Worm (Caenorhabditis elegans): ENCODE results near the gene snfc-5.

snfc-5 gene

ce11 chrIII:4359208-4359607, 45.4 kb upstream of the snfc-5 start:
- no peak for TF ChIP-seq fkh-8 (tag; optimal IDR thresholded peaks at IDR 0.05)
- TF ChIP-seq nhr-76 (tag; optimal IDR thresholded peaks at IDR 0.05), result no peak
- no peak for TF ChIP-seq unc-62 (GFP tag; optimal IDR thresholded peaks at IDR 0.05)
- TF ChIP-seq nhr-47 (tag; optimal IDR thresholded peaks at IDR 0.05), result no peak
- TF ChIP-seq hlh-17 (GFP tag; optimal IDR thresholded peaks at IDR 0.05; ENCODE audit: borderline replicate concordance), result no peak
- no peak for TF ChIP-seq efl-1 (optimal IDR thresholded peaks at IDR 0.05)
- peak in 1 of 2 experiments; percentile 44 for TF ChIP-seq efl-1 (GFP tag; optimal IDR thresholded peaks at IDR 0.05 in 1 of 2)
- no peak for TF ChIP-seq unc-30 (tag; optimal IDR thresholded peaks at IDR 0.05)
- no peak for TF ChIP-seq alr-1 (tag; optimal IDR thresholded peaks at IDR 0.05; ENCODE audit: borderline replicate concordance)
- TF ChIP-seq nhr-84 (tag; optimal IDR thresholded peaks at IDR 0.05), result no peak
- TF ChIP-seq C16A3.4 (tag; optimal IDR thresholded peaks at IDR 0.05), result no peak
- no peak for TF ChIP-seq C04F5.9 (tag; optimal IDR thresholded peaks at IDR 0.05)
- no peak for TF ChIP-seq F16B12.6 (tag; optimal IDR thresholded peaks at IDR 0.05)
- TF ChIP-seq lin-35 (GFP tag; optimal IDR thresholded peaks at IDR 0.05), result no peak
- TF ChIP-seq unc-86 (tag; optimal IDR thresholded peaks at IDR 0.05), result no peak
- peak; percentile 19 for TF ChIP-seq lin-14 (GFP tag; optimal IDR thresholded peaks at IDR 0.05)
- peak; percentile 40 for TF ChIP-seq rnt-1 (tag; optimal IDR thresholded peaks at IDR 0.05)
- no peak for TF ChIP-seq sup-37 (GFP tag; optimal IDR thresholded peaks at IDR 0.05)
- no peak for TF ChIP-seq sox-4 (tag; optimal IDR thresholded peaks at IDR 0.05)
- TF ChIP-seq egl-13 (tag; optimal IDR thresholded peaks at IDR 0.05), result no peak

- no peak for TF ChIP-seq nhr-28 (tag; optimal IDR thresholded peaks at IDR 0.05)
- no peak for TF ChIP-seq blmp-1 (tag; optimal IDR thresholded peaks at IDR 0.05)
- TF ChIP-seq unc-130 (tag; optimal IDR thresholded peaks at IDR 0.05), result no peak
- no peak for TF ChIP-seq ceh-63 (GFP tag; optimal IDR thresholded peaks at IDR 0.05)
- no peak for TF ChIP-seq nhr-237 (tag; optimal IDR thresholded peaks at IDR 0.05)
- no peak for TF ChIP-seq unc-30 (tag; optimal IDR thresholded peaks at IDR 0.05)
- TF ChIP-seq swsn-7 (tag; optimal IDR thresholded peaks at IDR 0.05), result no peak
- no peak for TF ChIP-seq nhr-77 (tag; optimal IDR thresholded peaks at IDR 0.05)
- TF ChIP-seq dpl-1 (GFP tag; optimal IDR thresholded peaks at IDR 0.05), result no peak
- TF ChIP-seq pqm-1 (tag; optimal IDR thresholded peaks at IDR 0.05), result no peak
- TF ChIP-seq nhr-85 (tag), result no peak
- TF ChIP-seq pax-3 (tag; optimal IDR thresholded peaks at IDR 0.05), result no peak
Measured at ce11 chrIII:4359900-4360299, 44.7 kb upstream of the snfc-5 start.

- TF ChIP-seq unc-86 (tag; optimal IDR thresholded peaks at IDR 0.05) (no peak), nhr-90 (tag; optimal IDR thresholded peaks at IDR 0.05; ENCODE audit: poor library complexity) (peak; percentile 47), nhr-12 (tag; optimal IDR thresholded peaks at IDR 0.05) (no peak), snu-23 (GFP tag; optimal IDR thresholded peaks at IDR 0.05) (peak; percentile 49), lsy-2 (tag; optimal IDR thresholded peaks at IDR 0.05) (no peak), lin-35 (GFP tag; optimal IDR thresholded peaks at IDR 0.05) (peak in 1 of 2 experiments; percentile 55), rnt-1 (tag; optimal IDR thresholded peaks at IDR 0.05) (peak; percentile 48), sup-37 (GFP tag; optimal IDR thresholded peaks at IDR 0.05) (no peak), elt-3 (tag; optimal IDR thresholded peaks at IDR 0.05) (no peak), nhr-85 (tag) (peak; percentile 71), fkh-10 (GFP tag; optimal IDR thresholded peaks at IDR 0.05) (no peak), nhr-47 (tag; optimal IDR thresholded peaks at IDR 0.05) (peak; percentile 36), nhr-19 (GFP tag; conservative IDR thresholded peaks at IDR 0.05) (peak; percentile 28), xbp-1 (tag; optimal IDR thresholded peaks at IDR 0.05) (peak; percentile 3), nhr-71 (tag; optimal IDR thresholded peaks at IDR 0.05) (peak; percentile 32), hlh-17 (GFP tag; optimal IDR thresholded peaks at IDR 0.05; ENCODE audit: borderline replicate concordance) (no peak), nhr-20 (tag; optimal IDR thresholded peaks at IDR 0.05) (peak; percentile 20), efl-1 (optimal IDR thresholded peaks at IDR 0.05) (peak in 1 of 2 experiments; percentile 17), efl-1 (GFP tag; optimal IDR thresholded peaks at IDR 0.05 in 1 of 2) (peak in 1 of 2 experiments; percentile 55), dsc-1 (tag; optimal IDR thresholded peaks at IDR 0.05) (no peak), swsn-7 (tag; optimal IDR thresholded peaks at IDR 0.05) (peak; percentile 10), pax-3 (tag; optimal IDR thresholded peaks at IDR 0.05) (no peak), lin-15B (tag; optimal IDR thresholded peaks at IDR 0.05) (no peak)
Measured at ce11 chrIII:4362332-4362731, 42.3 kb upstream of the snfc-5 start.

Data from whole organism, L1 larva.